Fruit fly (Drosophila melanogaster) Kc167 (cell line): ENCODE results near the gene Naxe.

Source experiments
- Myc ChIP-seq: fragments of >200 bp; optimal IDR thresholded peaks from 2 replicates; lab custom pipeline; 2017; ENCODE audit warnings: missing external identifiers
- Sin3A ChIP-seq: fragments of >200 bp; optimal IDR thresholded peaks from 2 replicates; lab custom pipeline; 2018; ENCODE audit warnings: missing external identifiers
- h ChIP-seq: fragments of >200 bp; optimal IDR thresholded peaks from 3 replicates; lab custom pipeline; 2018; ENCODE audit warnings: missing external identifiers
- insv ChIP-seq: fragments of >200 bp; optimal IDR thresholded peaks from 3 replicates; lab custom pipeline; 2018; ENCODE audit warnings: missing external identifiers
- psq ChIP-seq: fragments of >200 bp; optimal IDR thresholded peaks from 2 replicates; lab custom pipeline; 2017; ENCODE audit warnings: missing external identifiers
- ttk ChIP-seq: sonication (Bioruptor generic); optimal IDR thresholded peaks from 2 replicates; lab custom pipeline; 2017; ENCODE audit warnings: missing external identifiers

dm6 chrX:10088023-10088913 lies 2.3 kb upstream of the Naxe start:
- TF ChIP-seq Sin3A (lab: Kevin White, UChicago), result no peak
- no peak for TF ChIP-seq psq (lab: Kevin White, UChicago)
- no peak for TF ChIP-seq h (lab: Kevin White, UChicago)
- TF ChIP-seq insv, result no peak
- TF ChIP-seq Myc (lab: Kevin White, UChicago), result no peak
- TF ChIP-seq ttk (lab: Kevin White, UChicago), result no peak
